Worm (Caenorhabditis elegans) whole organism, L2 larva: ENCODE results near the gene Y41D4A.3.

Experiments used
- C34F6.9 ChIP-seq: fragments of 150-350 bp; optimal IDR thresholded peaks from 2 replicates; lab custom pipeline; 2014; ENCODE audit warnings: missing biosample characterization, missing genetic modification characterization
- F13H6.1 ChIP-seq: sonication (generic microtip); optimal IDR thresholded peaks from 2 replicates; lab custom pipeline; 2016; ENCODE audit warnings: missing genetic modification characterization, missing compliant biosample characterization
- R02D3.7 ChIP-seq: fragments of 150-350 bp; optimal IDR thresholded peaks from 2 replicates; lab custom pipeline; 2014; ENCODE audit warnings: missing biosample characterization, missing genetic modification characterization
- Y55F3AM.14 ChIP-seq: fragments of 200-800 bp; sonication (Bioruptor generic); optimal IDR thresholded peaks from 2 replicates; lab custom pipeline; 2018; ENCODE audit warnings: mild to moderate bottlenecking, missing genetic modification characterization, missing compliant biosample characterization
- ZK546.5 ChIP-seq: sonication (generic microtip); optimal IDR thresholded peaks from 2 replicates; lab custom pipeline; 2017; ENCODE audit warnings: missing biosample characterization, missing genetic modification characterization
- alr-1 ChIP-seq: fragments of 150-350 bp; optimal IDR thresholded peaks from 2 replicates; lab custom pipeline; 2014; ENCODE audit warnings: missing biosample characterization, missing genetic modification characterization
- aly-2 ChIP-seq: fragments of 150-350 bp; optimal IDR thresholded peaks from 2 replicates; lab custom pipeline; 2014; ENCODE audit warnings: missing biosample characterization, missing genetic modification characterization
- ama-1 ChIP-seq: fragments of 150-350 bp; optimal IDR thresholded peaks from 2 replicates; lab custom pipeline; 2018; ENCODE audit warnings: inconsistent platforms
- blmp-1 ChIP-seq: sonication (generic microtip); optimal IDR thresholded peaks from 2 replicates; lab custom pipeline; 2017; ENCODE audit warnings: missing genetic modification characterization, mild to moderate bottlenecking, missing compliant biosample characterization, antibody characterized with exemption, moderate library complexity; ENCODE audit not compliant: insufficient read depth
- ceh-16 ChIP-seq: fragments of 150-350 bp; optimal IDR thresholded peaks from 2 replicates; lab custom pipeline; 2014; ENCODE audit warnings: missing biosample characterization, missing genetic modification characterization
- ceh-82 ChIP-seq: fragments of 150-350 bp; optimal IDR thresholded peaks from 2 replicates; lab custom pipeline; 2014; ENCODE audit warnings: missing biosample characterization, missing genetic modification characterization
- crh-2 ChIP-seq: sonication (generic microtip); optimal IDR thresholded peaks from 2 replicates; lab custom pipeline; 2017; ENCODE audit warnings: missing biosample characterization, missing genetic modification characterization
- dmd-4 ChIP-seq: sonication (generic microtip); optimal IDR thresholded peaks from 2 replicates; lab custom pipeline; 2017; ENCODE audit warnings: missing biosample characterization, missing genetic modification characterization
- egl-27 ChIP-seq: sonication (generic microtip); optimal IDR thresholded peaks from 3 replicates; lab custom pipeline; 2017; ENCODE audit warnings: missing biosample characterization, missing genetic modification reagents, missing genetic modification characterization
- elt-1 ChIP-seq: fragments of 150-350 bp; optimal IDR thresholded peaks from 2 replicates; lab custom pipeline; 2014; ENCODE audit warnings: missing biosample characterization, missing genetic modification characterization
- elt-3 ChIP-seq: sonication (generic microtip); optimal IDR thresholded peaks from 2 replicates; lab custom pipeline; 2017; ENCODE audit warnings: missing biosample characterization, missing genetic modification characterization
- fos-1 ChIP-seq: fragments of 150-350 bp; optimal IDR thresholded peaks from 2 replicates; lab custom pipeline; 2014; ENCODE audit warnings: missing biosample characterization, missing genetic modification characterization
- gmeb-1 ChIP-seq: fragments of 150-350 bp; optimal IDR thresholded peaks from 2 replicates; lab custom pipeline; 2014; ENCODE audit warnings: missing biosample characterization, missing genetic modification characterization
- lin-11 ChIP-seq: fragments of 150-350 bp; sonication (generic microtip); optimal IDR thresholded peaks from 2 replicates; lab custom pipeline; 2014; ENCODE audit warnings: missing biosample characterization, missing genetic modification characterization, inconsistent platforms, mixed read lengths
- lin-13 ChIP-seq: fragments of 150-350 bp; optimal IDR thresholded peaks from 2 replicates; lab custom pipeline; 2014; ENCODE audit warnings: missing biosample characterization, missing genetic modification reagents, missing genetic modification characterization
- lin-39 ChIP-seq: fragments of 150-350 bp; optimal IDR thresholded peaks from 2 replicates; lab custom pipeline; 2014; ENCODE audit warnings: missing biosample characterization, missing genetic modification reagents, missing genetic modification characterization
- lsy-2 ChIP-seq, 2 experiments: fragments of 150-350 bp in 1 of 2; sonication (generic microtip) in 1 of 2; optimal IDR thresholded peaks; 2 replicates each; lab custom pipeline; 2014 to 2017; ENCODE audit warnings: missing biosample characterization in 2 of 2, missing genetic modification characterization in 2 of 2
- mab-5 ChIP-seq: fragments of 150-350 bp; optimal IDR thresholded peaks from 2 replicates; lab custom pipeline; 2014; ENCODE audit warnings: missing biosample characterization, missing genetic modification characterization
- mbf-1 ChIP-seq: sonication (generic microtip); optimal IDR thresholded peaks from 2 replicates; lab custom pipeline; 2017; ENCODE audit warnings: missing biosample characterization, missing genetic modification characterization
- mdl-1 ChIP-seq, 2 experiments: fragments of 150-350 bp in 1 of 2; sonication (generic microtip) in 1 of 2; optimal IDR thresholded peaks; 2 replicates each; lab custom pipeline; 2017; ENCODE audit warnings: missing biosample characterization in 2 of 2, missing genetic modification characterization in 2 of 2
- nhr-10 ChIP-seq: sonication (generic microtip); optimal IDR thresholded peaks from 2 replicates; lab custom pipeline; 2017; ENCODE audit warnings: missing biosample characterization, missing genetic modification characterization
- nhr-11 ChIP-seq: fragments of 150-350 bp; optimal IDR thresholded peaks from 2 replicates; lab custom pipeline; 2014; ENCODE audit warnings: missing biosample characterization, missing genetic modification characterization
- nhr-12 ChIP-seq: fragments of 150-350 bp; optimal IDR thresholded peaks from 2 replicates; lab custom pipeline; 2014; ENCODE audit warnings: missing biosample characterization, missing genetic modification characterization
- nhr-129 ChIP-seq: fragments of 150-350 bp; optimal IDR thresholded peaks from 2 replicates; lab custom pipeline; 2014; ENCODE audit warnings: missing biosample characterization, missing genetic modification characterization
- nhr-21 ChIP-seq: fragments of 150-350 bp; optimal IDR thresholded peaks from 2 replicates; lab custom pipeline; 2014; ENCODE audit warnings: missing biosample characterization, missing genetic modification characterization
- nhr-23 ChIP-seq: fragments of 150-350 bp; optimal IDR thresholded peaks from 2 replicates; lab custom pipeline; 2014; ENCODE audit warnings: missing biosample characterization, missing genetic modification reagents, missing genetic modification characterization
- nhr-237 ChIP-seq: fragments of 150-350 bp; optimal IDR thresholded peaks from 2 replicates; lab custom pipeline; 2014; ENCODE audit warnings: missing biosample characterization, missing genetic modification characterization
- nhr-25 ChIP-seq: fragments of 150-350 bp; sonication (generic microtip); optimal IDR thresholded peaks from 3 replicates; lab custom pipeline; 2014; ENCODE audit warnings: missing biosample characterization, missing genetic modification characterization
- nhr-6 ChIP-seq: fragments of 150-350 bp; optimal IDR thresholded peaks from 2 replicates; lab custom pipeline; 2014; ENCODE audit warnings: missing biosample characterization, missing genetic modification characterization
- nhr-77 ChIP-seq: fragments of 150-350 bp; optimal IDR thresholded peaks from 2 replicates; lab custom pipeline; 2014; ENCODE audit warnings: missing biosample characterization, missing genetic modification characterization
- peb-1 ChIP-seq: fragments of 150-350 bp; optimal IDR thresholded peaks from 2 replicates; lab custom pipeline; 2014; ENCODE audit warnings: missing biosample characterization, missing genetic modification characterization
- sem-4 ChIP-seq: fragments of 150-350 bp; optimal IDR thresholded peaks from 2 replicates; lab custom pipeline; 2014; ENCODE audit warnings: missing biosample characterization, missing genetic modification reagents, missing genetic modification characterization
- skn-1 ChIP-seq: sonication (generic microtip); optimal IDR thresholded peaks from 2 replicates; lab custom pipeline; 2017; ENCODE audit warnings: missing biosample characterization, missing genetic modification characterization
- sma-3 ChIP-seq: sonication (generic microtip); optimal IDR thresholded peaks from 2 replicates; lab custom pipeline; 2016; ENCODE audit warnings: missing genetic modification reagents, missing genetic modification characterization, missing compliant biosample characterization
- sma-9 ChIP-seq, 2 experiments: fragments of 150-350 bp in 1 of 2; sonication (generic microtip) in 1 of 2; optimal IDR thresholded peaks; 2 replicates each; lab custom pipeline; 2014 to 2016; ENCODE audit warnings: missing genetic modification characterization in 2 of 2, mild to moderate bottlenecking in 1 of 2, missing biosample characterization in 1 of 2, missing compliant biosample characterization in 1 of 2, missing genetic modification reagents in 1 of 2, moderate library complexity in 1 of 2
- snpc-4 ChIP-seq: fragments of 150-350 bp; optimal IDR thresholded peaks from 2 replicates; lab custom pipeline; 2014; ENCODE audit warnings: missing biosample characterization, missing genetic modification characterization
- unc-39 ChIP-seq: fragments of 150-350 bp; optimal IDR thresholded peaks from 2 replicates; lab custom pipeline; 2014; ENCODE audit warnings: missing biosample characterization, missing genetic modification characterization
- unc-55 ChIP-seq: fragments of 150-350 bp; sonication (generic microtip); optimal IDR thresholded peaks from 3 replicates; lab custom pipeline; 2014; ENCODE audit warnings: missing biosample characterization, missing genetic modification reagents, missing genetic modification characterization
- unc-62 ChIP-seq: fragments of 150-350 bp; optimal IDR thresholded peaks from 2 replicates; lab custom pipeline; 2014; ENCODE audit warnings: missing biosample characterization, missing genetic modification reagents, missing genetic modification characterization
- zag-1 ChIP-seq: fragments of 150-350 bp; optimal IDR thresholded peaks from 2 replicates; lab custom pipeline; 2014; ENCODE audit warnings: missing biosample characterization, missing genetic modification characterization
- ztf-1 ChIP-seq: fragments of 200-800 bp; sonication (Bioruptor generic); conservative IDR thresholded peaks from 2 replicates; pipeline ENCODE4 v1.3.6; 2022; ENCODE audit warnings: missing genetic modification characterization, missing compliant biosample characterization
- ztf-11 ChIP-seq: sonication (generic microtip); optimal IDR thresholded peaks from 2 replicates; lab custom pipeline; 2017; ENCODE audit warnings: missing biosample characterization, missing genetic modification characterization
- ztf-4 ChIP-seq: fragments of 150-350 bp; optimal IDR thresholded peaks from 2 replicates; lab custom pipeline; 2014; ENCODE audit warnings: missing biosample characterization, missing genetic modification characterization

Y41D4A.3 gene

DNA sequence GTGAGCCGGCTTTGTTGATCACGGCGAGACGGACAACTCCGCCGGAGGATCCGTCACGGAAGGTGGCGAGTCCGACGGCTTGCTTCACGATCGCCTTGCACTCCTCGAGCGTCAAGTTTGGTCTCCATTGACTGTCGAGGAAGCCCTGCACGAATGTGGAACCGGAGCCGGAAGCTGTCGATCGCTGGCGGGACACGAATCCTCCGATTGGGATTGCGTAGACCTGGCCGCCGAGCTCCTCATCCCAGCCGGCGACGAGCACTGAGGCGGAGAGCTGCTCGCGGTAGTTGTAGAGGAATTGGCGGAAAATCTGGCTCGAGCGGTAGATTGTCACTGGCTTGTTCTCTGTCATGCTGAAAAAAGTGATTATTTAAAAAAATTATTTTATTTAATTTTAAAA, 44.6 kb upstream of the Y41D4A.3 start:
- TF ChIP-seq ztf-11 (tag; lab: Kevin White, UChicago) (no peak), Y55F3AM.14 (GFP tag; lab: Kevin White, UChicago) (no peak), ztf-1 (GFP tag; lab: Robert Waterston, UW) (no peak), lin-11 (tag; lab: Kevin White, UChicago) (no peak)

DNA sequence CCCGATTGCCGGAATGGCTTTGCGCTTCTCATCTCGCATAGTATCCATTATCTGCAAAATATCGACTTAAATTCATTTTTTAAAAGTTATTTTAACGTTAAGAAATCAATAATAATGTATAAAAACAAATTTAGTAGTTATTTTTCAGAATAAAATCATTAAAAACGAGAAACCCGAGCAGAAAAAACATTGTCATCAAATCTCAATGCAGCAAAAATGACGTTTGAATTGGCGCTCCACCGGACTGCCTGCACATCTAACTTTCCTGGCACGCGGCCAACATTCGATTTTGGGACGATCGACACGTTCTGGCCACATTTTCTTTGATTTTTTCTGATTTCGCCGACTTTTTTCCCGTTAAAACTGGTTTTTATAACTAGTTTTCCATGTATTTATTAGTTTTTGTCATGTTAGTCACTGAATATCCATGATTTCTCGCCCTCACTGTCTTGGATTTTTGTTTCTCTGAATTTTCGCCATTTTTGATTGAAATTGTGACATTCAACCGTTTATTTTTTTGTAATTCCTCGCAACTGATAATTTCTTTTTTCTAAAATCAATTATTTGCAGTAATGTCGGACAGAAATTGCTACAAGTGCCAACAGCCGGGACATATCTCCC, 43.8 kb upstream of the Y41D4A.3 start, which contains the start of the genes pbs-1 and K08D12.3:
TSS of gene pbs-1 (minus strand) at position 51 of the 621 bp plus-strand sequence.
TSS of gene K08D12.3 (plus strand) at position 571 of the 621 bp plus-strand sequence.
- no peak for TF ChIP-seq R02D3.7 (tag; lab: Kevin White, UChicago)
- peak; percentile 79 for TF ChIP-seq skn-1 (tag; lab: Kevin White, UChicago)
- TF ChIP-seq ceh-82 (tag; lab: Kevin White, UChicago), result peak; percentile 40
- no peak for TF ChIP-seq nhr-12 (tag; lab: Kevin White, UChicago)
- no peak for TF ChIP-seq elt-1 (tag; lab: Kevin White, UChicago)
- peak; percentile 96 for TF ChIP-seq ZK546.5
- TF ChIP-seq peb-1 (tag; lab: Kevin White, UChicago), result no peak
- TF ChIP-seq unc-55, result peak; percentile 93
- no peak for TF ChIP-seq ztf-11 (tag; lab: Kevin White, UChicago)
- peak; percentile 81 for TF ChIP-seq sma-3 (GFP tag; lab: Kevin White, UChicago)
- TF ChIP-seq alr-1, result no peak
- TF ChIP-seq nhr-237 (tag; lab: Kevin White, UChicago), result no peak
- peak; percentile 55 for TF ChIP-seq ceh-16 (tag; lab: Kevin White, UChicago)
- peak; percentile 72 for TF ChIP-seq ama-1 (lab: Kevin White, UChicago)
- peak; percentile 51 for TF ChIP-seq ztf-4 (tag; lab: Kevin White, UChicago)
- TF ChIP-seq nhr-21, result peak; percentile 81
- TF ChIP-seq sma-9 (GFP tag; optimal IDR thresholded peaks at IDR 0.05; lab: Kevin White, UChicago), result peak; percentile 50
- TF ChIP-seq sma-9 (tag; optimal IDR thresholded peaks at IDR 0.05; lab: Kevin White, UChicago), result no peak
- TF ChIP-seq egl-27 (tag; lab: Kevin White, UChicago), result no peak
- TF ChIP-seq mdl-1 (tag; optimal IDR thresholded peaks at IDR 0.05; lab: Kevin White, UChicago), result peak in 1 of 2 experiments; percentile 9
- TF ChIP-seq elt-3 (tag; lab: Kevin White, UChicago), result no peak
- TF ChIP-seq lin-39 (tag; lab: Kevin White, UChicago), result no peak
- TF ChIP-seq nhr-25 (tag; lab: Kevin White, UChicago), result peak; percentile 84
- TF ChIP-seq nhr-23 (tag; lab: Kevin White, UChicago), result no peak
- TF ChIP-seq crh-2, result peak; percentile 87
- TF ChIP-seq blmp-1 (tag; lab: Kevin White, UChicago), result peak; percentile 12
- no peak for TF ChIP-seq zag-1 (tag; lab: Kevin White, UChicago)
- peak; percentile 64 for TF ChIP-seq lin-11 (tag; lab: Kevin White, UChicago)
- peak; percentile 69 for TF ChIP-seq sem-4 (tag; lab: Kevin White, UChicago)
- TF ChIP-seq unc-62 (GFP tag; lab: Kevin White, UChicago), result no peak
- peak; percentile 90 for TF ChIP-seq lin-13 (GFP tag; lab: Kevin White, UChicago)
- peak; percentile 63 for TF ChIP-seq mab-5 (tag; lab: Kevin White, UChicago)
- no peak for TF ChIP-seq nhr-11 (tag; lab: Kevin White, UChicago)
- no peak for TF ChIP-seq nhr-77 (tag; lab: Kevin White, UChicago)
- TF ChIP-seq nhr-6 (tag; lab: Kevin White, UChicago), result peak; percentile 45
- TF ChIP-seq nhr-129 (tag; lab: Kevin White, UChicago), result peak; percentile 70
- TF ChIP-seq gmeb-1, result peak; percentile 95
- no peak for TF ChIP-seq ztf-1 (GFP tag; lab: Robert Waterston, UW)
- TF ChIP-seq mbf-1 (tag; lab: Kevin White, UChicago), result no peak
- no peak for TF ChIP-seq dmd-4 (tag; lab: Kevin White, UChicago)
- TF ChIP-seq nhr-10 (tag; lab: Kevin White, UChicago), result no peak
- no peak for TF ChIP-seq aly-2 (tag; lab: Kevin White, UChicago)
- peak; percentile 88 for TF ChIP-seq C34F6.9 (tag; lab: Kevin White, UChicago)
- peak; percentile 27 for TF ChIP-seq fos-1 (tag; lab: Kevin White, UChicago)
- no peak for TF ChIP-seq unc-39 (tag; lab: Kevin White, UChicago)
- peak; percentile 19 for TF ChIP-seq Y55F3AM.14 (GFP tag; lab: Kevin White, UChicago)
- TF ChIP-seq lsy-2 (tag; optimal IDR thresholded peaks at IDR 0.05; lab: Kevin White, UChicago), result peak; percentile 71 to 92
- peak; percentile 31 for TF ChIP-seq snpc-4 (tag; lab: Kevin White, UChicago)
- TF ChIP-seq F13H6.1 (tag; lab: Kevin White, UChicago), result peak; percentile 82
